Worm (Caenorhabditis elegans): ENCODE measurements around the gene cft-1.
A peak's percentile ranks its signal among the peaks of the same experiment; 100 is the strongest.

Gene cft-1

ce11 chrV:5592323-5592722 lies 53.7 kb downstream of the cft-1 start, which contains the start of gene vps-37:
Gene vps-37 (plus strand): TSS chrV:5592700.
- TF ChIP-seq ztf-4 (tag; optimal IDR thresholded peaks at IDR 0.05) (peak; percentile 57), lin-39 (tag; optimal IDR thresholded peaks at IDR 0.05) (no peak), peb-1 (tag; optimal IDR thresholded peaks at IDR 0.05) (no peak), mdl-1 (tag; optimal IDR thresholded peaks at IDR 0.05) (no peak), elt-3 (tag; optimal IDR thresholded peaks at IDR 0.05) (no peak), alr-1 (tag; optimal IDR thresholded peaks at IDR 0.05) (no peak), unc-62 (GFP tag; optimal IDR thresholded peaks at IDR 0.05) (no peak), unc-55 (GFP tag; optimal IDR thresholded peaks at IDR 0.05) (peak; percentile 91), nhr-23 (tag; optimal IDR thresholded peaks at IDR 0.05) (no peak), nhr-12 (tag; optimal IDR thresholded peaks at IDR 0.05) (no peak), ama-1 (optimal IDR thresholded peaks at IDR 0.05) (no peak), nhr-77 (tag; optimal IDR thresholded peaks at IDR 0.05) (peak; percentile 45), crh-2 (tag; optimal IDR thresholded peaks at IDR 0.05) (peak; percentile 88), unc-39 (tag; optimal IDR thresholded peaks at IDR 0.05) (no peak), elt-1 (tag; optimal IDR thresholded peaks at IDR 0.05) (no peak), skn-1 (tag; optimal IDR thresholded peaks at IDR 0.05) (no peak), sma-9 (GFP tag; optimal IDR thresholded peaks at IDR 0.05) (peak; percentile 84), sma-9 (tag; optimal IDR thresholded peaks at IDR 0.05) (no peak), nhr-237 (tag; optimal IDR thresholded peaks at IDR 0.05) (no peak), nhr-6 (tag; optimal IDR thresholded peaks at IDR 0.05) (peak; percentile 82), zag-1 (tag; optimal IDR thresholded peaks at IDR 0.05) (peak; percentile 69), lin-11 (tag; optimal IDR thresholded peaks at IDR 0.05) (no peak), ceh-16 (tag; optimal IDR thresholded peaks at IDR 0.05) (no peak), ztf-1 (GFP tag; conservative IDR thresholded peaks at IDR 0.05) (no peak), fos-1 (tag; optimal IDR thresholded peaks at IDR 0.05) (peak; percentile 60), ztf-11 (tag; optimal IDR thresholded peaks at IDR 0.05) (no peak), F13H6.1 (tag; optimal IDR thresholded peaks at IDR 0.05) (peak; percentile 78), mbf-1 (tag; optimal IDR thresholded peaks at IDR 0.05) (no peak), sem-4 (tag; optimal IDR thresholded peaks at IDR 0.05) (peak; percentile 81), nhr-21 (tag; optimal IDR thresholded peaks at IDR 0.05) (peak; percentile 78), C34F6.9 (tag; optimal IDR thresholded peaks at IDR 0.05) (peak; percentile 86), mab-5 (tag; optimal IDR thresholded peaks at IDR 0.05) (peak; percentile 70), snpc-4 (tag; optimal IDR thresholded peaks at IDR 0.05) (peak; percentile 81), lin-13 (GFP tag; optimal IDR thresholded peaks at IDR 0.05) (peak; percentile 90), sma-3 (GFP tag; optimal IDR thresholded peaks at IDR 0.05) (peak; percentile 47), R02D3.7 (tag; optimal IDR thresholded peaks at IDR 0.05) (no peak), lsy-2 (tag; optimal IDR thresholded peaks at IDR 0.05) (peak; percentile 81 to 94), nhr-25 (tag; optimal IDR thresholded peaks at IDR 0.05) (peak; percentile 80), nhr-10 (tag; optimal IDR thresholded peaks at IDR 0.05) (no peak), Y55F3AM.14 (GFP tag; optimal IDR thresholded peaks at IDR 0.05) (no peak), nhr-11 (tag; optimal IDR thresholded peaks at IDR 0.05) (no peak), nhr-129 (tag; optimal IDR thresholded peaks at IDR 0.05) (peak; percentile 80), gmeb-1 (tag; optimal IDR thresholded peaks at IDR 0.05) (peak; percentile 86), ceh-82 (tag; optimal IDR thresholded peaks at IDR 0.05) (no peak), ZK546.5 (tag; optimal IDR thresholded peaks at IDR 0.05) (no peak), blmp-1 (tag; optimal IDR thresholded peaks at IDR 0.05; ENCODE audit: insufficient read depth) (peak; percentile 17), egl-27 (tag; optimal IDR thresholded peaks at IDR 0.05) (peak; percentile 46), aly-2 (tag; optimal IDR thresholded peaks at IDR 0.05) (no peak), dmd-4 (tag; optimal IDR thresholded peaks at IDR 0.05) (no peak)

Data from whole organism, L2 larva.